Fruit fly (Drosophila melanogaster): ENCODE measurements around the gene svr.

Gene svr

dm6 chrX:524331-524730, 28.1 kb downstream of the svr start:
- TF ChIP-seq woc (GFP tag; optimal IDR thresholded peaks at IDR 0.05): peak; percentile 49
- no peak for TF ChIP-seq pan (optimal IDR thresholded peaks at IDR 0.05)
- no peak for TF ChIP-seq Mio (GFP tag; optimal IDR thresholded peaks at IDR 0.05)
- no peak for TF ChIP-seq CG9705 (GFP tag; optimal IDR thresholded peaks at IDR 0.05)
- TF ChIP-seq HLH106 (tag; optimal IDR thresholded peaks at IDR 0.05): peak; percentile 16
- TF ChIP-seq psq (GFP tag; optimal IDR thresholded peaks at IDR 0.05): no peak
- TF ChIP-seq fru (GFP tag; optimal IDR thresholded peaks at IDR 0.05): peak; percentile 2
- no peak for TF ChIP-seq Hr83 (GFP tag; optimal IDR thresholded peaks at IDR 0.05; ENCODE audit: poor library complexity, severe bottlenecking)
- no peak for TF ChIP-seq Hr78 (GFP tag; optimal IDR thresholded peaks at IDR 0.05)
- peak; percentile 12 for TF ChIP-seq h (GFP tag; optimal IDR thresholded peaks at IDR 0.05)
- no peak for TF ChIP-seq jim (GFP tag; optimal IDR thresholded peaks at IDR 0.05)
- TF ChIP-seq foxo (GFP tag; optimal IDR thresholded peaks at IDR 0.05): peak in 1 of 2 experiments; percentile 20
- TF ChIP-seq Dif (GFP tag; optimal IDR thresholded peaks at IDR 0.05; ENCODE audit: partially characterized antibody): no peak

- no peak for TF ChIP-seq usp (GFP tag; optimal IDR thresholded peaks at IDR 0.05)
- TF ChIP-seq ey (GFP tag; optimal IDR thresholded peaks at IDR 0.05): no peak
- no peak for TF ChIP-seq Dfd (GFP tag; optimal IDR thresholded peaks at IDR 0.05)
- no peak for TF ChIP-seq Hnf4 (GFP tag; optimal IDR thresholded peaks at IDR 0.05)
- TF ChIP-seq Rel (GFP tag; optimal IDR thresholded peaks at IDR 0.05): no peak
- no peak for TF ChIP-seq Rel (tag; optimal IDR thresholded peaks at IDR 0.05)
Observed at dm6 chrX:525610-526009, 29.4 kb downstream of the svr start.

- TF ChIP-seq Myc (optimal IDR thresholded peaks at IDR 0.05) (no peak), sv (GFP tag; optimal IDR thresholded peaks at IDR 0.05) (peak; percentile 51)
Observed at dm6 chrX:526479-527071, 30.3 kb downstream of the svr start.

dm6 chrX:529724-530603, 33.7 kb downstream of the svr start, which contains the start of the genes CG4293 and Appl:
TSS of gene CG4293 (minus strand) at chrX:530291.
TSS of gene Appl (plus strand) at chrX:530501.
- TF ChIP-seq CrebA (GFP tag; optimal IDR thresholded peaks at IDR 0.05; ENCODE audit: borderline replicate concordance): no peak
- TF ChIP-seq rgr (GFP tag; optimal IDR thresholded peaks at IDR 0.05): peak; percentile 6
- no peak for TF ChIP-seq HLH106 (tag; optimal IDR thresholded peaks at IDR 0.05)
- TF ChIP-seq fru (GFP tag; optimal IDR thresholded peaks at IDR 0.05): no peak
- TF ChIP-seq dmrt93B (GFP tag; optimal IDR thresholded peaks at IDR 0.05): no peak
- peak; percentile 46 for TF ChIP-seq Myc (optimal IDR thresholded peaks at IDR 0.05)
- TF ChIP-seq ey (GFP tag; optimal IDR thresholded peaks at IDR 0.05): no peak
- no peak for TF ChIP-seq Sp1 (GFP tag; optimal IDR thresholded peaks at IDR 0.05)
- TF ChIP-seq dl (GFP tag; optimal IDR thresholded peaks at IDR 0.05; ENCODE audit: insufficient read depth in 1 of 2, partially characterized antibody in 2 of 2): no peak
- TF ChIP-seq pan (optimal IDR thresholded peaks at IDR 0.05): no peak
- no peak for TF ChIP-seq Dif (GFP tag; optimal IDR thresholded peaks at IDR 0.05; ENCODE audit: partially characterized antibody)
- no peak for TF ChIP-seq Jra (GFP tag; optimal IDR thresholded peaks at IDR 0.05)
- no peak for TF ChIP-seq Dfd (GFP tag; optimal IDR thresholded peaks at IDR 0.05)

- TF ChIP-seq CrebA (GFP tag; optimal IDR thresholded peaks at IDR 0.05; ENCODE audit: borderline replicate concordance): no peak
- no peak for TF ChIP-seq woc (GFP tag; optimal IDR thresholded peaks at IDR 0.05)
- TF ChIP-seq Myc (optimal IDR thresholded peaks at IDR 0.05): no peak
- TF ChIP-seq Mio (GFP tag; optimal IDR thresholded peaks at IDR 0.05): no peak
Observed at dm6 chrX:542069-542468, 45.8 kb downstream of the svr start.

dm6 chrX:546372-547006, 50.2 kb downstream of the svr start:
- TF ChIP-seq Vsx2 (GFP tag; optimal IDR thresholded peaks at IDR 0.05; ENCODE audit: partially characterized antibody) (no peak), pan (optimal IDR thresholded peaks at IDR 0.05) (no peak)

Measured in whole organism, wandering third instar larva.